Fruit fly (Drosophila melanogaster) whole organism, pupa: ENCODE results near the gene Exn.
A peak's percentile ranks its signal among the peaks of the same experiment; 100 is the strongest.

Source experiments
- CG10348 ChIP-seq: fragments of 200-800 bp; sonication (Bioruptor generic); IDR thresholded peaks from 2 replicates; pipeline ENCODE4 v1.3.6; 2022; ENCODE audit warnings: missing biosample characterization, missing genetic modification characterization
- CG12605 ChIP-seq: fragments of 200-800 bp; sonication (Bioruptor generic); IDR thresholded peaks from 2 replicates; pipeline ENCODE4 v1.3.6; 2022; ENCODE audit warnings: missing biosample characterization, missing genetic modification characterization
- CG13204 ChIP-seq: fragments of 200-800 bp; sonication (Bioruptor generic); optimal IDR thresholded peaks from 2 replicates; lab custom pipeline; 2018; ENCODE audit warnings: missing biosample characterization, mild to moderate bottlenecking, missing genetic modification characterization, moderate library complexity
- CG14655 ChIP-seq: fragments of 200-800 bp; sonication (Bioruptor generic); optimal IDR thresholded peaks from 3 replicates; lab custom pipeline; 2017; ENCODE audit warnings: mild to moderate bottlenecking, missing biosample characterization, missing genetic modification reagents, missing genetic modification characterization
- CG15710 ChIP-seq: fragments of 200-800 bp; sonication (Bioruptor generic); optimal IDR thresholded peaks from 2 replicates; lab custom pipeline; 2018; ENCODE audit warnings: missing biosample characterization, mild to moderate bottlenecking, missing genetic modification characterization, moderate library complexity
- CG17806 ChIP-seq: fragments of 200-800 bp; sonication (Bioruptor generic); optimal IDR thresholded peaks from 2 replicates; lab custom pipeline; 2018; ENCODE audit warnings: missing biosample characterization, mild to moderate bottlenecking, missing genetic modification characterization, moderate library complexity
- CG32121 ChIP-seq: fragments of 200-800 bp; sonication (Bioruptor generic); IDR thresholded peaks from 2 replicates; pipeline ENCODE4 v1.3.6; 2022; ENCODE audit warnings: missing biosample characterization, missing genetic modification characterization
- CG34367 ChIP-seq: fragments of 200-800 bp; sonication (Bioruptor generic); optimal IDR thresholded peaks from 2 replicates; lab custom pipeline; 2018; ENCODE audit warnings: missing biosample characterization, mild to moderate bottlenecking, missing genetic modification characterization
- CG4496 ChIP-seq: fragments of 200-800 bp; sonication (Bioruptor generic); IDR thresholded peaks from 3 replicates; pipeline ENCODE4 v1.3.6; 2022; ENCODE audit warnings: missing biosample characterization, missing genetic modification characterization
- CG8159 ChIP-seq: fragments of 200-800 bp; sonication (Bioruptor generic); optimal IDR thresholded peaks from 3 replicates; lab custom pipeline; 2018; ENCODE audit warnings: missing biosample characterization, mild to moderate bottlenecking, missing genetic modification characterization, moderate library complexity
- CG8301 ChIP-seq: fragments of 200-800 bp; sonication (Bioruptor generic); optimal IDR thresholded peaks from 2 replicates; lab custom pipeline; 2018; ENCODE audit warnings: missing biosample characterization, mild to moderate bottlenecking, missing genetic modification characterization
- CG9948 ChIP-seq: fragments of 200-800 bp; sonication (Bioruptor generic); optimal IDR thresholded peaks from 2 replicates; lab custom pipeline; 2018; ENCODE audit warnings: missing biosample characterization, mild to moderate bottlenecking, missing genetic modification characterization, moderate library complexity
- D1 ChIP-seq: fragments of 200-800 bp; sonication (Bioruptor generic); optimal IDR thresholded peaks from 2 replicates; lab custom pipeline; 2018; ENCODE audit warnings: missing biosample characterization, mild to moderate bottlenecking, missing genetic modification characterization, moderate library complexity
- EcR ChIP-seq: fragments of 200-800 bp; sonication (Bioruptor generic); optimal IDR thresholded peaks from 3 replicates; lab custom pipeline; 2019; ENCODE audit warnings: missing biosample characterization, missing genetic modification characterization, mild to moderate bottlenecking, moderate library complexity, missing genetic modification reagents
- Ets98B ChIP-seq: fragments of 200-800 bp; sonication (Bioruptor generic); IDR thresholded peaks from 2 replicates; pipeline ENCODE4 v1.3.6; 2022; ENCODE audit warnings: missing biosample characterization, missing genetic modification characterization
- Pif1A ChIP-seq: fragments of 200-800 bp; sonication (Bioruptor generic); optimal IDR thresholded peaks from 3 replicates; lab custom pipeline; 2016; ENCODE audit warnings: missing biosample characterization, missing genetic modification characterization
- Pif1B ChIP-seq: fragments of 200-800 bp; sonication (Bioruptor generic); optimal IDR thresholded peaks from 3 replicates; lab custom pipeline; 2016; ENCODE audit warnings: missing biosample characterization, missing genetic modification characterization
- Snoo ChIP-seq: fragments of 200-800 bp; sonication (Bioruptor generic); optimal IDR thresholded peaks from 3 replicates; lab custom pipeline; 2017; ENCODE audit warnings: missing biosample characterization, mild to moderate bottlenecking, missing genetic modification characterization, inconsistent platforms
- fd96Ca ChIP-seq: fragments of 200-800 bp; sonication (Bioruptor generic); IDR thresholded peaks from 3 replicates; pipeline ENCODE4 v1.3.6; 2022; ENCODE audit warnings: missing biosample characterization, missing genetic modification characterization
- gl ChIP-seq: fragments of 200-800 bp; sonication (Bioruptor generic); optimal IDR thresholded peaks from 2 replicates; lab custom pipeline; 2018; ENCODE audit warnings: missing biosample characterization, mild to moderate bottlenecking, missing genetic modification characterization
- rn ChIP-seq: fragments of 200-800 bp; sonication (Bioruptor generic); IDR thresholded peaks from 2 replicates; pipeline ENCODE4 v1.3.6; 2022; ENCODE audit warnings: missing biosample characterization, missing genetic modification characterization

Exn gene

dm6 chr3L:17015663-17016575 lies 46.1 kb downstream of the Exn start, which contains the start of the genes CG6664 and CG7728:
Gene CG6664 (minus strand): TSS chr3L:17016180.
Gene CG7728 (plus strand): TSS chr3L:17016536.
- peak; percentile 23; the same call in 1 of the 2 replicates for TF ChIP-seq Ets98B
- TF ChIP-seq CG8159 (tag; lab: Kevin White, UChicago): peak; percentile 63
- TF ChIP-seq CG4496 (GFP tag; lab: Robert Waterston, UW): peak; percentile 57; the same call in 1 of the 3 replicates
- peak; percentile 15 for TF ChIP-seq CG9948 (tag; lab: Kevin White, UChicago)
- peak; percentile 25 for TF ChIP-seq CG17806 (tag; lab: Kevin White, UChicago)
- no peak for TF ChIP-seq Pif1A
- no peak for TF ChIP-seq CG14655
- TF ChIP-seq fd96Ca: peak; percentile 37; the same call in 1 of the 3 replicates
- TF ChIP-seq CG15710 (tag; lab: Kevin White, UChicago): peak; percentile 44
- TF ChIP-seq CG13204: no peak
- TF ChIP-seq CG34367: peak; percentile 4

DNA sequence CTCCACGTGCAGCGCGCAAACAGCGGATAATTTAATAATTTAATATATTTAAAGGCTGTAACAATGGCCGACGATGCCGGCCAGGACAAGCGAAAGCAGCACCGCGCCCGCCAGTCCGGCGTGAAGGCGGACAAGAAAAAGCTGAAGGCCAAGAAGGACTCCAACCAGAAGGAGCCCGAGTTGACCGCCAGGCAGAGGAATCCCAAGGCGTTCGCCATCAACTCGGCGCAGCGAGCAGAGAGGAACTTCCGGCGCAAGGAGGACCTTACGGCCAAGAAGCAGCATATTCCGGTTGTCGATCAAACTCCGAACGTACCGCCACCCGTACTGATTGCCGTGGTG lies 46.7 kb downstream of the Exn start:
- TF ChIP-seq CG4496 (GFP tag; lab: Robert Waterston, UW) (no peak), CG14655 (no peak), CG34367 (no peak), CG10348 (GFP tag; lab: Robert Waterston, UW) (no peak), Pif1B (GFP tag; lab: Kevin White, UChicago) (no peak), CG13204 (no peak), CG32121 (GFP tag; lab: Robert Waterston, UW) (no peak), EcR (GFP tag; lab: Kevin White, UChicago) (no peak)

- no peak for TF ChIP-seq CG4496 (GFP tag; lab: Robert Waterston, UW)
- TF ChIP-seq Pif1A: no peak
- TF ChIP-seq CG32121 (GFP tag; lab: Robert Waterston, UW): no peak
- TF ChIP-seq rn: no peak
- TF ChIP-seq CG17806 (tag; lab: Kevin White, UChicago): no peak
- TF ChIP-seq CG14655: no peak
- no peak for TF ChIP-seq CG9948 (tag; lab: Kevin White, UChicago)
- no peak for TF ChIP-seq gl (tag; lab: Kevin White, UChicago)
- no peak for TF ChIP-seq CG15710 (tag; lab: Kevin White, UChicago)
These were observed 52.9 kb downstream of the Exn start, which contains the start of gene CG6652 for dm6 chr3L:17022756-17023155. Gene CG6652 (minus strand): TSS chr3L:17022856.

DNA sequence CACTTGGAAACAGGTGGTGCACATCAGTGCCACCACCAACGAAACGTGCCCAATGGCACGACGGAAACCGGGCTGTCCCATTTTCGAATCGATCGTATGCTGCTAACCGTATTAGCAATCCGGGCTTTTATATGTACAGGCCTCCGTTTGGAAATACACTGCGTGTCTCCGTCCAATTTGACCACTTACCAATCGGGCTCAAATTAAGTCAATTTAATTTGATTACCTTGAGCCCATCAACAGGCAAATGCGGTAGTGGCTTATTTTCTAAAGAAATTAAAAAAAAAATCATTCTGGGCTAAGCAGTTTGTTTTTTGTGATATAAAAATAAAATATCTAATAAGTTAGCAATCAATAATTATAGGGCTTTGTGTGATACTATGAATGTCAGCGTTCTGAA lies 53.8 kb downstream of the Exn start, which contains the start of gene a10:
a10 (minus strand) TSS at position 101 of the 400 bp plus-strand sequence.
- no peak for TF ChIP-seq CG17806 (tag; lab: Kevin White, UChicago)
- TF ChIP-seq CG4496 (GFP tag; lab: Robert Waterston, UW): no peak
- TF ChIP-seq fd96Ca: no peak
- TF ChIP-seq Pif1B (GFP tag; lab: Kevin White, UChicago): no peak
- no peak for TF ChIP-seq D1 (tag; lab: Kevin White, UChicago)
- TF ChIP-seq Snoo: no peak
- TF ChIP-seq CG8301: no peak
- no peak for TF ChIP-seq Ets98B
- TF ChIP-seq CG12605: no peak

dm6 chr3L:17024095-17024639 lies 54.4 kb downstream of the Exn start, which contains the start of gene Fit2:
Gene Fit2 (plus strand): TSS chr3L:17024328.
- TF ChIP-seq CG17806 (tag; lab: Kevin White, UChicago): no peak
- no peak for TF ChIP-seq CG12605
- no peak for TF ChIP-seq Pif1B (GFP tag; lab: Kevin White, UChicago)
- no peak for TF ChIP-seq Pif1A
- TF ChIP-seq CG14655: no peak
- TF ChIP-seq CG8301: no peak
- no peak for TF ChIP-seq fd96Ca
- TF ChIP-seq CG13204: no peak
- no peak for TF ChIP-seq CG4496 (GFP tag; lab: Robert Waterston, UW)
- no peak for TF ChIP-seq CG9948 (tag; lab: Kevin White, UChicago)
- no peak for TF ChIP-seq gl (tag; lab: Kevin White, UChicago)
- no peak for TF ChIP-seq CG15710 (tag; lab: Kevin White, UChicago)
- TF ChIP-seq rn: no peak
- TF ChIP-seq CG32121 (GFP tag; lab: Robert Waterston, UW): no peak
- TF ChIP-seq CG8159 (tag; lab: Kevin White, UChicago): no peak

DNA sequence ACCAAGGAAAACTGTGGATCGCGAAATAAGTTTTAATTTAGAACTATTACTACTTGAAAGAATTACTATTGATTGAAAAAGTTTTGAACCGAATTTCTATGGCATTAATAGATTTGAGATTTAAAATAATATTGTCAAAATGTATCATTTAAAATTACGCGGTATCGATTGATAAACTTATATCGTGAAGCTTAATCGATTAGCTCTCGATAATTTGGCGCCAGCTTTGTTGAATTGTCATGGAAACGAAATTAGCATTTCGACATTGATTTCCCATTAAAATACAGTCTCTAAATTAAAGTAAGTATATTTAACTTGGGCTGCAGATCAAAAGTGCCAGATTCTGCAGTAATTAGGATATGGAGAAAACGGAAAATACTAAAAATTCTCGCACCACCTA lies 57.5 kb downstream of the Exn start, which contains the start of gene CG7730:
CG7730 (plus strand) TSS at position 206 of the 400 bp plus-strand sequence.
- TF ChIP-seq CG14655 (no peak), Ets98B (no peak), CG15710 (tag; lab: Kevin White, UChicago) (no peak), Snoo (no peak), Pif1A (no peak), rn (no peak), CG4496 (GFP tag; lab: Robert Waterston, UW) (no peak), gl (tag; lab: Kevin White, UChicago) (no peak), CG10348 (GFP tag; lab: Robert Waterston, UW) (no peak), fd96Ca (no peak), CG32121 (GFP tag; lab: Robert Waterston, UW) (no peak), CG9948 (tag; lab: Kevin White, UChicago) (no peak), CG8159 (tag; lab: Kevin White, UChicago) (no peak), Pif1B (GFP tag; lab: Kevin White, UChicago) (no peak), D1 (tag; lab: Kevin White, UChicago) (no peak), CG8301 (no peak)
- TF ChIP-seq, all 21 proteins: peak for 0
